Fruit fly (Drosophila melanogaster) whole organism, embryonic: ENCODE results near the gene CG31224.

Experiments
- Atf3 ChIP-seq: fragments of 200-800 bp; sonication (Bioruptor generic); optimal IDR thresholded peaks from 3 replicates; lab custom pipeline; 2016; ENCODE audit warnings: missing biosample characterization, missing genetic modification characterization
- BEAF-32 ChIP-seq: fragments of 200-800 bp; sonication (Bioruptor generic); optimal IDR thresholded peaks from 3 replicates; lab custom pipeline; 2017; ENCODE audit warnings: missing biosample characterization, missing genetic modification characterization, mild to moderate bottlenecking, moderate library complexity, missing genetic modification reagents
- CG10959 ChIP-seq: fragments of 200-800 bp; sonication (Bioruptor generic); IDR thresholded peaks from 2 replicates; pipeline ENCODE4 v1.3.6; 2022; ENCODE audit warnings: missing biosample characterization, missing genetic modification characterization
- CG12659 ChIP-seq: fragments of 200-800 bp; sonication (Bioruptor generic); optimal IDR thresholded peaks from 3 replicates; lab custom pipeline; 2017; ENCODE audit warnings: mild to moderate bottlenecking, missing biosample characterization, missing genetic modification reagents, missing genetic modification characterization
- CG13424 ChIP-seq: fragments of 200-800 bp; sonication (Bioruptor generic); optimal IDR thresholded peaks from 2 replicates; lab custom pipeline; 2019; ENCODE audit warnings: missing biosample characterization, mild to moderate bottlenecking, missing genetic modification characterization, moderate library complexity
- CG1647 ChIP-seq: fragments of 200-800 bp; sonication (Bioruptor generic); optimal IDR thresholded peaks from 3 replicates; lab custom pipeline; 2016; ENCODE audit warnings: missing biosample characterization, missing genetic modification characterization
- CG16863 ChIP-seq: fragments of 200-800 bp; sonication (Bioruptor generic); optimal IDR thresholded peaks from 3 replicates; lab custom pipeline; 2016; ENCODE audit warnings: missing biosample characterization, missing genetic modification characterization
- CG17802 ChIP-seq: fragments of 200-800 bp; sonication (Bioruptor generic); optimal IDR thresholded peaks from 2 replicates; lab custom pipeline; 2018; ENCODE audit warnings: missing biosample characterization, mild to moderate bottlenecking, missing genetic modification characterization, moderate library complexity
- CG17829 ChIP-seq: fragments of 200-800 bp; optimal IDR thresholded peaks from 2 replicates; lab custom pipeline; 2019; ENCODE audit warnings: missing biosample characterization, mild to moderate bottlenecking, missing genetic modification characterization, moderate library complexity
- CG18011 ChIP-seq: fragments of 200-800 bp; sonication (Bioruptor generic); optimal IDR thresholded peaks from 2 replicates; lab custom pipeline; 2017; ENCODE audit warnings: missing biosample characterization, missing genetic modification characterization, mild to moderate bottlenecking, moderate library complexity, missing genotype
- CG18599 ChIP-seq: fragments of 200-800 bp; sonication (Bioruptor generic); optimal IDR thresholded peaks from 3 replicates; lab custom pipeline; 2017; ENCODE audit warnings: missing biosample characterization, missing genetic modification characterization, mild to moderate bottlenecking, moderate library complexity, missing genetic modification reagents
- CG2116 ChIP-seq: fragments of 200-800 bp; sonication (Bioruptor generic); optimal IDR thresholded peaks from 3 replicates; lab custom pipeline; 2018; ENCODE audit warnings: missing biosample characterization, mild to moderate bottlenecking, missing genetic modification characterization
- CG2889 ChIP-seq: fragments of 200-800 bp; sonication (Bioruptor generic); IDR thresholded peaks from 3 replicates; pipeline ENCODE4 v1.3.6; 2022; ENCODE audit warnings: missing biosample characterization, missing genetic modification characterization
- CG30020 ChIP-seq: fragments of 200-800 bp; optimal IDR thresholded peaks from 2 replicates; lab custom pipeline; 2019; ENCODE audit warnings: missing biosample characterization, mild to moderate bottlenecking, missing genetic modification characterization, moderate library complexity
- CG32767 ChIP-seq: fragments of 200-800 bp; sonication (Bioruptor generic); IDR thresholded peaks from 2 replicates; pipeline ENCODE4 v1.3.6; 2022; ENCODE audit warnings: missing biosample characterization, missing genetic modification characterization
- CG3847 ChIP-seq: fragments of 200-800 bp; sonication (Bioruptor generic); IDR thresholded peaks from 2 replicates; pipeline ENCODE4 v1.3.6; 2022; ENCODE audit warnings: missing biosample characterization, missing genetic modification characterization
- CG4424 ChIP-seq: fragments of 200-800 bp; sonication (Bioruptor generic); optimal IDR thresholded peaks from 3 replicates; lab custom pipeline; 2016; ENCODE audit warnings: missing biosample characterization, missing genetic modification characterization
- CG7987 ChIP-seq: fragments of 200-800 bp; sonication (Bioruptor generic); optimal IDR thresholded peaks from 2 replicates; lab custom pipeline; 2018; ENCODE audit warnings: missing biosample characterization, mild to moderate bottlenecking, missing genetic modification characterization, moderate library complexity
- CoRest ChIP-seq: fragments of 200-800 bp; sonication (Bioruptor generic); optimal IDR thresholded peaks from 3 replicates; lab custom pipeline; 2018; ENCODE audit warnings: missing biosample characterization, mild to moderate bottlenecking, missing genetic modification characterization, moderate library complexity
- E2f2 ChIP-seq: fragments of 200-800 bp; sonication (Bioruptor generic); IDR thresholded peaks from 2 replicates; pipeline ENCODE4 v1.3.6; 2022; ENCODE audit warnings: missing biosample characterization, missing genetic modification characterization
- GATAe ChIP-seq: fragments of 200-800 bp; sonication (Bioruptor generic); conservative IDR thresholded peaks from 2 replicates; pipeline ENCODE4 v1.3.6; 2022; ENCODE audit warnings: missing biosample characterization, missing genetic modification characterization
- Hand ChIP-seq: fragments of 200-800 bp; sonication (Bioruptor generic); optimal IDR thresholded peaks from 2 replicates; lab custom pipeline; 2017; ENCODE audit warnings: mild to moderate bottlenecking, missing biosample characterization, missing genetic modification reagents, missing genetic modification characterization
- HmgZ ChIP-seq: fragments of 200-800 bp; sonication (Bioruptor generic); optimal IDR thresholded peaks from 2 replicates; lab custom pipeline; 2018; ENCODE audit warnings: missing biosample characterization, mild to moderate bottlenecking, missing genetic modification characterization
- Lim3 ChIP-seq: fragments of 200-800 bp; sonication (Bioruptor generic); IDR thresholded peaks from 2 replicates; pipeline ENCODE4 v1.3.6; 2022; ENCODE audit warnings: missing biosample characterization, missing genetic modification characterization
- Med ChIP-seq: fragments of 200-800 bp; sonication (Bioruptor generic); peaks from one replicate; lab custom pipeline; 2016; ENCODE audit warnings: missing biosample characterization, missing genetic modification characterization, mild to moderate bottlenecking, inconsistent platforms, moderate library complexity
- NK7.1 ChIP-seq: fragments of 200-800 bp; sonication (Bioruptor generic); optimal IDR thresholded peaks from 3 replicates; lab custom pipeline; 2016; ENCODE audit warnings: missing biosample characterization, missing genetic modification characterization
- Pdp1 ChIP-seq, 2 experiments: fragments of 200-800 bp; sonication (Bioruptor generic); optimal IDR thresholded peaks; 3 replicates each; lab custom pipeline; 2016; ENCODE audit warnings: missing biosample characterization in 2 of 2, missing genetic modification characterization in 2 of 2, mild to moderate bottlenecking in 1 of 2, moderate library complexity in 1 of 2
- Sin3A ChIP-seq: fragments of >200 bp; optimal IDR thresholded peaks from 2 replicates; lab custom pipeline; 2018
- Sry-β ChIP-seq: fragments of 200-800 bp; sonication (Bioruptor generic); optimal IDR thresholded peaks from 2 replicates; lab custom pipeline; 2018; ENCODE audit warnings: missing biosample characterization, mild to moderate bottlenecking, missing genetic modification characterization, moderate library complexity
- ac ChIP-seq: fragments of 200-800 bp; sonication (Bioruptor generic); optimal IDR thresholded peaks from 3 replicates; lab custom pipeline; 2017; ENCODE audit warnings: missing biosample characterization, mild to moderate bottlenecking, missing genetic modification characterization
- al ChIP-seq: fragments of 200-800 bp; sonication (Bioruptor generic); IDR thresholded peaks from 2 replicates; pipeline ENCODE4 v1.3.6; 2022; ENCODE audit warnings: missing biosample characterization, missing genetic modification characterization
- cad ChIP-seq: fragments of >200 bp; optimal IDR thresholded peaks from 2 replicates; lab custom pipeline; 2017; ENCODE audit warnings: missing biosample characterization, missing genetic modification characterization
- chif ChIP-seq, 2 experiments: fragments of 200-800 bp; sonication (Bioruptor generic); optimal IDR thresholded peaks; 3 replicates each; lab custom pipeline; 2016; ENCODE audit warnings: missing biosample characterization in 2 of 2, missing genetic modification characterization in 2 of 2
- gce ChIP-seq: fragments of 200-800 bp; sonication (Bioruptor generic); IDR thresholded peaks from 3 replicates; pipeline ENCODE4 v1.3.6; 2022; ENCODE audit warnings: missing biosample characterization, missing genetic modification characterization
- gcm ChIP-seq: fragments of 200-800 bp; sonication (Bioruptor generic); optimal IDR thresholded peaks from 2 replicates; lab custom pipeline; 2019; ENCODE audit warnings: missing biosample characterization, mild to moderate bottlenecking, missing genetic modification characterization, moderate library complexity
- gfzf ChIP-seq: fragments of 200-800 bp; sonication (Bioruptor generic); optimal IDR thresholded peaks from 2 replicates; lab custom pipeline; 2016; ENCODE audit warnings: missing biosample characterization, mild to moderate bottlenecking, missing genetic modification characterization, moderate library complexity
- insv ChIP-seq, 2 experiments: fragments of 200-800 bp; sonication (Bioruptor generic); optimal IDR thresholded peaks; 3 replicates each; lab custom pipeline; 2016 to 2018; ENCODE audit warnings: missing biosample characterization in 2 of 2, missing genetic modification characterization in 2 of 2
- phol ChIP-seq: fragments of 200-800 bp; sonication (Bioruptor generic); optimal IDR thresholded peaks from 3 replicates; lab custom pipeline; 2018; ENCODE audit warnings: missing biosample characterization, mild to moderate bottlenecking, missing genetic modification characterization, moderate library complexity
- pnt ChIP-seq: fragments of 200-800 bp; sonication (Bioruptor generic); optimal IDR thresholded peaks from 3 replicates; lab custom pipeline; 2016; ENCODE audit warnings: missing biosample characterization, missing genetic modification characterization
- row ChIP-seq: fragments of 200-800 bp; sonication (Bioruptor generic); IDR thresholded peaks from 3 replicates; pipeline ENCODE4 v1.3.6; 2022; ENCODE audit warnings: missing biosample characterization, missing genetic modification characterization
- schlank ChIP-seq: fragments of 200-800 bp; sonication (Bioruptor generic); optimal IDR thresholded peaks from 2 replicates; lab custom pipeline; 2018; ENCODE audit warnings: missing biosample characterization, mild to moderate bottlenecking, missing genetic modification characterization
- sd ChIP-seq: fragments of 200-800 bp; sonication (Bioruptor generic); optimal IDR thresholded peaks from 3 replicates; lab custom pipeline; 2018; ENCODE audit warnings: missing biosample characterization, mild to moderate bottlenecking, missing genetic modification characterization, moderate library complexity
- slbo ChIP-seq: fragments of 200-800 bp; sonication (Bioruptor generic); IDR thresholded peaks from 2 replicates; pipeline ENCODE4 v1.3.6; 2022; ENCODE audit warnings: missing biosample characterization, missing genetic modification characterization
- trem ChIP-seq: fragments of 200-800 bp; optimal IDR thresholded peaks from 3 replicates; lab custom pipeline; 2019; ENCODE audit warnings: missing biosample characterization, mild to moderate bottlenecking, missing genetic modification characterization, moderate library complexity
- ttk ChIP-seq: fragments of 200-800 bp; sonication (Bioruptor generic); IDR thresholded peaks from 2 replicates; pipeline ENCODE4 v2.1.2; 2022; ENCODE audit warnings: missing biosample characterization, missing genetic modification characterization
- z ChIP-seq: fragments of 200-800 bp; sonication (Bioruptor generic); IDR thresholded peaks from 3 replicates; pipeline ENCODE4 v1.3.6; 2022; ENCODE audit warnings: missing biosample characterization, missing genetic modification characterization

CG31224 gene

dm6 chr3R:18677500-18677940, 18.4 kb upstream of the CG31224 start, which contains the start of the genes dind and CG7706 (continued):
- TF ChIP-seq Hand (GFP tag; lab: Kevin White, UChicago) = no peak
- TF ChIP-seq CG2116 (GFP tag; lab: Kevin White, UChicago) = peak; percentile 54
- TF ChIP-seq trem (tag; lab: Kevin White, UChicago) = peak; percentile 70
- no peak for TF ChIP-seq CG16863 (GFP tag; lab: Kevin White, UChicago)
- peak; percentile 86 for TF ChIP-seq CG30020 (tag; lab: Kevin White, UChicago)
- TF ChIP-seq CG4424 (GFP tag; lab: Kevin White, UChicago) = no peak
- no peak for TF ChIP-seq cad (GFP tag; lab: Kevin White, UChicago)
- TF ChIP-seq schlank (tag; lab: Kevin White, UChicago) = no peak
- TF ChIP-seq CG2889 (GFP tag; lab: Robert Waterston, UW) = no peak
- no peak for TF ChIP-seq CG7987 (GFP tag; lab: Kevin White, UChicago)
- TF ChIP-seq BEAF-32 = peak; percentile 27
- TF ChIP-seq CG32767 = no peak
- peak; percentile 85 for TF ChIP-seq Sry-β (GFP tag; lab: Kevin White, UChicago)
- TF ChIP-seq insv (GFP tag; optimal IDR thresholded peaks at IDR 0.05; lab: Kevin White, UChicago) = no peak
- TF ChIP-seq HmgZ (tag; lab: Kevin White, UChicago) = peak; percentile 15
- peak; percentile 44 for TF ChIP-seq CoRest (tag; lab: Kevin White, UChicago)
- peak; percentile 72 for TF ChIP-seq row (GFP tag; lab: Robert Waterston, UW)
- peak; percentile 3 for TF ChIP-seq Med (GFP tag; lab: Kevin White, UChicago)
- no peak for TF ChIP-seq pnt
- no peak for TF ChIP-seq z (GFP tag; lab: Robert Waterston, UW)
- TF ChIP-seq phol (tag; lab: Kevin White, UChicago) = peak; percentile 52
- TF ChIP-seq CG17802 (tag; lab: Kevin White, UChicago) = peak; percentile 59
- peak; percentile 2 for TF ChIP-seq gcm
- TF ChIP-seq CG18011 (GFP tag; lab: Kevin White, UChicago) = peak; percentile 42
- peak; percentile 47 for TF ChIP-seq CG12659 (GFP tag; lab: Kevin White, UChicago)
- TF ChIP-seq Pdp1 (GFP tag; optimal IDR thresholded peaks at IDR 0.05; lab: Kevin White, UChicago) = no peak
- peak; percentile 47 for TF ChIP-seq E2f2 (GFP tag; lab: Robert Waterston, UW)
- no peak for TF ChIP-seq GATAe (GFP tag; lab: Robert Waterston, UW)
- peak; percentile 15 for TF ChIP-seq CG17829 (tag; lab: Kevin White, UChicago)
- TF ChIP-seq CG18599 (GFP tag; lab: Kevin White, UChicago) = no peak
- TF ChIP-seq gce = no peak
- peak; percentile 38; the same call in 1 of the 2 replicates for TF ChIP-seq CG3847 (GFP tag; lab: Robert Waterston, UW)
- TF ChIP-seq Lim3 (GFP tag; lab: Robert Waterston, UW) = no peak
- peak; percentile 72 for TF ChIP-seq gfzf (GFP tag; lab: Kevin White, UChicago)
- TF ChIP-seq slbo = peak; percentile 42; the same call in 1 of the 2 replicates
- TF ChIP-seq Sin3A = peak; percentile 39
- TF ChIP-seq CG13424 (tag; lab: Kevin White, UChicago) = no peak
- no peak for TF ChIP-seq Atf3 (GFP tag; lab: Kevin White, UChicago)
- no peak for TF ChIP-seq ttk (GFP tag; lab: Robert Waterston, UW)
- TF ChIP-seq CG10959 (GFP tag; lab: Robert Waterston, UW) = no peak
- no peak for TF ChIP-seq ac
- no peak for TF ChIP-seq CG1647 (GFP tag; lab: Kevin White, UChicago)
- TF ChIP-seq NK7.1 (GFP tag; lab: Kevin White, UChicago) = no peak
- peak; percentile 93 for TF ChIP-seq sd (tag; lab: Kevin White, UChicago)
- peak in 1 of 2 experiments; percentile 8 for TF ChIP-seq chif (GFP tag; optimal IDR thresholded peaks at IDR 0.05; lab: Kevin White, UChicago)
- no peak for TF ChIP-seq al
- TF ChIP-seq, all 482 proteins: peak for 52
